Worm (Caenorhabditis elegans) whole organism, young adult: Measurements from ENCODE around the gene zgpa-1.

ENCODE experiments used
- Y67H2A.10 ChIP-seq: fragments of 200-800 bp; sonication (Bioruptor generic); conservative IDR thresholded peaks from 2 replicates; pipeline ENCODE4 v1.3.6; 2022; ENCODE audit warnings: missing genetic modification reagents, missing genetic modification characterization, missing compliant biosample characterization
- ama-1 ChIP-seq, 3 experiments: fragments of 150-350 bp in 1 of 3; sonication (generic microtip) in 2 of 3; optimal IDR thresholded peaks; 2 replicates each; lab custom pipeline; 2014 to 2018; ENCODE audit warnings: missing biosample characterization in 2 of 3, missing genetic modification characterization in 2 of 3, missing genetic modification reagents in 2 of 3
- dox-1 ChIP-seq: fragments of 200-800 bp; sonication (Bioruptor generic); IDR thresholded peaks from 2 replicates; pipeline ENCODE4 v1.3.6; 2022; ENCODE audit warnings: missing genetic modification reagents, missing genetic modification characterization, missing compliant biosample characterization
- efl-1 ChIP-seq: fragments of 150-350 bp; optimal IDR thresholded peaks from 2 replicates; lab custom pipeline; 2014; ENCODE audit warnings: missing biosample characterization, missing genetic modification reagents, missing genetic modification characterization

- no peak for TF ChIP-seq dox-1 (GFP tag; lab: Robert Waterston, UW)
- TF ChIP-seq ama-1 (optimal IDR thresholded peaks at IDR 0.05; lab: Kevin White, UChicago), result no peak
- no peak for TF ChIP-seq ama-1 (GFP tag; optimal IDR thresholded peaks at IDR 0.05; lab: Kevin White, UChicago)
- TF ChIP-seq Y67H2A.10 (GFP tag; lab: Robert Waterston, UW), result no peak
- no peak for TF ChIP-seq efl-1 (GFP tag; lab: Kevin White, UChicago)
Measured at ce11 chrIV:7815683-7816183, 3.1 kb upstream of the zgpa-1 start, which contains the start of gene cdgs-1.
